Worm (Caenorhabditis elegans): ENCODE measurements around the gene sre-45.

Gene sre-45

DNA sequence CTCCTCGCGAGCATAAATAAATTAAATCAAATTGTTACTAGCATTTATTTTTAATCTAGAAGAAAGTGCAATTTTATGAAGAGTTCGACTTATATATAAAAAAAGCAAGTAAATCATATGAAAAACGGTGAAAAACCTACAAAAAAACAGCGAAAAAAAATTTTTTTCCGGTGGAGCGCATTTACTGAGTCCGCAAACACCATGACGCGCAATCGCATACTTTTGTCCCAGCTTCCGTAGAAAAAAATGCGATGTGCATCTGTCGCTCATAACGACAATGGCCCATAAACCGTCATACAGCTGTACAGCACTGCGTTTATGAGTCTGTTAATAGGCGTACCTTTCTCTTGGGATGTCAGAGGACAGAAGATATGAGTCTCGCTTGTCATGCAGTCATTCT lies 40.5 kb upstream of the sre-45 start (continued):
- no peak for TF ChIP-seq ZK337.2 (GFP tag; IDR thresholded peaks at IDR 0.05)
- no peak for TF ChIP-seq nhr-11 (tag; optimal IDR thresholded peaks at IDR 0.05)
- no peak for TF ChIP-seq ceh-20 (GFP tag; IDR thresholded peaks at IDR 0.05)
- no peak for TF ChIP-seq tra-1 (GFP tag; IDR thresholded peaks at IDR 0.05)
- no peak for TF ChIP-seq F44E2.7 (GFP tag; IDR thresholded peaks at IDR 0.05)
- TF ChIP-seq egl-43 (GFP tag; IDR thresholded peaks at IDR 0.05), result 0 out of 2 replicates have a peak, but pooled peaks have one; percentile 22
- no peak for TF ChIP-seq skn-1 (tag; optimal IDR thresholded peaks at IDR 0.05)
- TF ChIP-seq ceh-82 (tag; optimal IDR thresholded peaks at IDR 0.05), result no peak
- no peak for TF ChIP-seq daf-12 (tag; optimal IDR thresholded peaks at IDR 0.05)
- TF ChIP-seq madf-9 (GFP tag; conservative IDR thresholded peaks at IDR 0.05), result no peak
- no peak for TF ChIP-seq attf-4 (tag; optimal IDR thresholded peaks at IDR 0.05)
- TF ChIP-seq hmg-1.1 (GFP tag; IDR thresholded peaks at IDR 0.05), result peak; percentile 48; the same call in 1 of the 2 replicates
- no peak for TF ChIP-seq gei-8 (GFP tag; optimal IDR thresholded peaks at IDR 0.05)
- TF ChIP-seq fos-1 (tag; optimal IDR thresholded peaks at IDR 0.05), result no peak
- TF ChIP-seq F49E8.2 (tag; optimal IDR thresholded peaks at IDR 0.05; ENCODE audit: borderline replicate concordance), result no peak
- TF ChIP-seq madf-5 (GFP tag; IDR thresholded peaks at IDR 0.05), result no peak
- TF ChIP-seq dpl-1 (GFP tag; optimal IDR thresholded peaks at IDR 0.05), result peak; percentile 58
- TF ChIP-seq lin-39 (tag; optimal IDR thresholded peaks at IDR 0.05), result no peak
- no peak for TF ChIP-seq unc-39 (tag; optimal IDR thresholded peaks at IDR 0.05)
- TF ChIP-seq pqm-1 (tag; optimal IDR thresholded peaks at IDR 0.05), result no peak
- TF ChIP-seq vab-7 (GFP tag; IDR thresholded peaks at IDR 0.05), result no peak
- no peak for TF ChIP-seq zfp-2 (tag; optimal IDR thresholded peaks at IDR 0.05)
- no peak for TF ChIP-seq daf-16 (GFP tag; optimal IDR thresholded peaks at IDR 0.05)
- peak; percentile 1 for TF ChIP-seq daf-16 (tag; optimal IDR thresholded peaks at IDR 0.05)
- TF ChIP-seq nhr-111 (GFP tag; optimal IDR thresholded peaks at IDR 0.05), result no peak
- TF ChIP-seq nhr-6 (tag; optimal IDR thresholded peaks at IDR 0.05), result no peak
- TF ChIP-seq aly-2 (tag; optimal IDR thresholded peaks at IDR 0.05), result no peak
- TF ChIP-seq zip-2 (tag; optimal IDR thresholded peaks at IDR 0.05), result no peak
- TF ChIP-seq nhr-48 (tag; optimal IDR thresholded peaks at IDR 0.05), result no peak
- TF ChIP-seq hlh-30 (tag; optimal IDR thresholded peaks at IDR 0.05; ENCODE audit: insufficient read depth), result peak; percentile 38
- peak; percentile 42 for TF ChIP-seq mep-1 (tag; optimal IDR thresholded peaks at IDR 0.05)
- TF ChIP-seq lsy-2 (tag; optimal IDR thresholded peaks at IDR 0.05), result peak in 1 of 2 experiments; percentile 79
- no peak for TF ChIP-seq Y5F2A.4 (GFP tag; optimal IDR thresholded peaks at IDR 0.05)
- TF ChIP-seq spr-3 (GFP tag; optimal IDR thresholded peaks at IDR 0.05), result no peak
- no peak for TF ChIP-seq lin-13 (GFP tag; optimal IDR thresholded peaks at IDR 0.05)

DNA sequence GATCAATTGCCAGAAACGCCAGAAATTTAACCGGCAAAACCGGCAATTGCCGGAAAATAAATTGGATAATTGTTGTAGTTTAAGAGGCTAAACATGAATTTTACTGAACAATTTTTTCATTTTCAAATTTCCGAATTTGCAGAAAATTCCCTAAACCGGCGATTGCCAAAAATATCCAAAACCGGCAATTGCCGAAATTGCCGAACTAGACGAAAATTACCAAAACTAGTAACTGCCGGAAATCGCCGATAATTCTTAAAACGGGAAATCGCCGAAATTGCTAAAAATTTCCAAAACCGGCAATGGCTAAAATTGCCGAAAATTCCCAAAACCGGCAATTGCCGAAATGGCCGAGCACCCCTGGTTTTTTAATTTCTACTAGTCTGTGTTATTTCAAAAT lies 38.3 kb upstream of the sre-45 start:
- peak in 1 of 2 experiments; percentile 68 for TF ChIP-seq unc-62 (GFP tag; optimal IDR thresholded peaks at IDR 0.05 in 1 of 2)
- no peak for TF ChIP-seq unc-62 (tag; optimal IDR thresholded peaks at IDR 0.05)
- no peak for TF ChIP-seq nhr-10 (tag; optimal IDR thresholded peaks at IDR 0.05)

DNA sequence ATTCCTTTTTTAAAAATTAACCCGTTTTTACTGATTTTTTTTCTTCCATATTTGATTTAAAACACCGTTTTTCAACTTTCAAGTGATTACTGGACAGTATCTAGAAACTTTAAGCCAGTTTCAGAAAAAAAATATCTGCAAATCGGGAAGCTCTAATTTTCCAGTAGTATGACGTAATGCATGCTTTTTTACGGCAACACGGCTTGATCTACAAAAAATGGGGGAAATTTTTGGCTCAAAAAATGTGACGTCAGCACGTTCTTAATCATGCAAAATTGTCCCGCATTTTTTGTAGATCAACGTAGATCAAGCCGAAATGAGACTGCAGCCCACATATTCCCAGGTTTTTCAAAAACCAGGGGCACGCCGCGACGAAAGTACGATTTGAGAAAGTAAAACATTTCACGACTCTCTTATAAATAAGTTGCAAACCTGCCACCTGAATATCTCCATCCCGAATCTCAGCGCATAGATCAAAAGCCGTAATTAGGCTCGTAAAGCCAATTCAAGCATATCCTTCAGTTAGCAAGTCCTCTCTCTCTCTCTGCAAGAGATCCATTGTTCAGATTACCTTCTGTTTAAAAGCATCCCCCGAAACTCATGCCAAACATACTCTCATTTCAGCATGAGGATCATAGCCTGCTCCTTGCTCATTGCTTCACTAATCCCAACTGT lies 35.8 kb upstream of the sre-45 start, which contains the start of gene E01G4.6:
E01G4.6 (plus strand) TSS at position 625 of the 675 bp plus-strand sequence.
- TF ChIP-seq aha-1 (tag) (peak; percentile 58), nhr-48 (tag; optimal IDR thresholded peaks at IDR 0.05) (peak; percentile 26), lin-39 (tag; optimal IDR thresholded peaks at IDR 0.05) (no peak)

Data from whole organism, L4 larva.